Worm (Caenorhabditis elegans): Measurements from ENCODE around the gene F21D5.6.

DNA sequence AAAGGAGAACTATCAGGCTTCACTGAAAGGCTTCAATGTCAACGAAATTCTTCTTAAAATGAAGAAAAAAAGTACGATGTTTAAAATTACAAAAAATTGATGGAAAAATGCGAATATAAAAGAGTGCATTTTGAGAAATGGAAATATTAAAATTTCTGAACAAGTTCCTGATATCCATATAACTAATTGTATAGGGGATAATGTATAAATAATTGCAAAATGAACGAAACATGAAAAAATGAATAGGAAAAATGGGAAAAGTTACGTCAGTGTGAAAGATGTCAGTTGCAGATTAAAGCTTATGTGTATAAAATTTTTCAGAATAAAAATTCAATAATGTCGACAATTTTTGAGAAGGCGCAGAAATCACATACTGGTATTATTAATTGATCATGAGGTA is 33.1 kb downstream of the F21D5.6 start:
- TF ChIP-seq mcd-1 (GFP tag; IDR thresholded peaks at IDR 0.05) (no peak), let-526 (GFP tag; IDR thresholded peaks at IDR 0.05) (no peak)

All from whole organism, young adult.